Worm (Caenorhabditis elegans) whole organism, L4/young adult: ENCODE results near the gene klp-19.
A peak's percentile ranks its signal among the peaks of the same experiment; 100 is the strongest.

ENCODE experiments used
- W03F9.2 ChIP-seq: fragments of 150-350 bp; optimal IDR thresholded peaks from 2 replicates; lab custom pipeline; 2014; ENCODE audit warnings: missing biosample characterization, missing genetic modification characterization
- dao-5 ChIP-seq: sonication (generic microtip); optimal IDR thresholded peaks from 2 replicates; lab custom pipeline; 2016; ENCODE audit warnings: missing genotype, missing genetic modification characterization, moderate library complexity, missing compliant biosample characterization
- him-1 ChIP-seq: sonication (generic microtip); optimal IDR thresholded peaks from 2 replicates; lab custom pipeline; 2016; ENCODE audit warnings: missing genotype, missing genetic modification reagents, missing genetic modification characterization, missing compliant biosample characterization

Gene klp-19

ce11 chrIII:13260344-13260743, 46.7 kb downstream of the klp-19 start:
- TF ChIP-seq W03F9.2 (tag; lab: Kevin White, UChicago) (no peak), dao-5 (tag; lab: Kevin White, UChicago) (no peak), him-1 (tag; lab: Kevin White, UChicago) (no peak)

- TF ChIP-seq him-1 (tag; lab: Kevin White, UChicago) (no peak), dao-5 (tag; lab: Kevin White, UChicago) (no peak), W03F9.2 (tag; lab: Kevin White, UChicago) (no peak)
Measured at ce11 chrIII:13258752-13259151, 48.3 kb downstream of the klp-19 start.

- no peak for TF ChIP-seq W03F9.2 (tag; lab: Kevin White, UChicago)
- TF ChIP-seq him-1 (tag; lab: Kevin White, UChicago), result no peak
- TF ChIP-seq dao-5 (tag; lab: Kevin White, UChicago), result no peak
Measured at ce11 chrIII:13258163-13258562, 48.9 kb downstream of the klp-19 start.

ce11 chrIII:13256438-13256928, 50.6 kb downstream of the klp-19 start, which contains the start of gene F56A8.3:
F56A8.3 (plus strand) TSS chrIII:13256878.
- TF ChIP-seq dao-5 (tag; lab: Kevin White, UChicago) (no peak), him-1 (tag; lab: Kevin White, UChicago) (no peak), W03F9.2 (tag; lab: Kevin White, UChicago) (peak; percentile 39)

ce11 chrIII:13254178-13254725, 52.8 kb downstream of the klp-19 start, which contains the start of gene F56A8.9:
F56A8.9 (plus strand) TSS chrIII:13254675.
- no peak for TF ChIP-seq W03F9.2 (tag; lab: Kevin White, UChicago)
- TF ChIP-seq dao-5 (tag; lab: Kevin White, UChicago), result no peak
- no peak for TF ChIP-seq him-1 (tag; lab: Kevin White, UChicago)
